Fruit fly (Drosophila melanogaster): ENCODE data around the gene CSN8.

DNA sequence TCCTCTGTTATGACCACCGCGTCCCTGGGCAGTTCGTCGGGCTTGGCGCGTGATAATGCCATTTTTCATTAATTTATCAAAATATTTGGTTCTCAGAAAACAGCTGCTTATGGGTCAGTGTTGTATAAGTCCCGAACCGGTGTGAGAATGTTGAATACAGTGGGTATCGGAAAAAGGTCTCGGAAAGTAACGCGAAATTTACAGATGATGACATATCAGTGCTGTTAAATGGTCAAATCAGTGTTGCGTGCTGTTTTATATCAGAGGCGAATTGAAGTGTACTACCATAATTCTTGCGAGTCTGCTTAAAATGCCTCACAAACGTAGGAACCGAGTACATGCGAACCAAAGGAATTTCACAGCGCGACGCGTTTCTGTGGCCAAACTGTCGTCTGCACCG lies 18.0 kb downstream of the CSN8 start, which contains the start of the genes CG13392 and Rcd4:
- TF ChIP-seq zfh2 (GFP tag; optimal IDR thresholded peaks at IDR 0.05) (peak; percentile 82), cg (GFP tag; optimal IDR thresholded peaks at IDR 0.05) (no peak), CG7786 (GFP tag; optimal IDR thresholded peaks at IDR 0.05) (peak; percentile 88), gce (GFP tag; IDR thresholded peaks at IDR 0.05) (no peak), zen2 (GFP tag; IDR thresholded peaks at IDR 0.05; ENCODE audit: partially characterized antibody) (peak; percentile 72; the same call in 2 of the 3 replicates), pb (GFP tag; optimal IDR thresholded peaks at IDR 0.05) (peak; percentile 63), Asciz (GFP tag; optimal IDR thresholded peaks at IDR 0.05) (no peak), hbn (GFP tag; IDR thresholded peaks at IDR 0.05; ENCODE audit: partially characterized antibody) (peak; percentile 53; the same call in 1 of the 2 replicates), Rfx (GFP tag; IDR thresholded peaks at IDR 0.05) (peak; percentile 88), zen (tag; optimal IDR thresholded peaks at IDR 0.05) (peak; percentile 76), CG15073 (GFP tag; optimal IDR thresholded peaks at IDR 0.05) (no peak)

Measured in whole organism, embryonic.